Fruit fly (Drosophila melanogaster) whole organism, embryonic: ENCODE measurements around the gene anox.

Experiments
- ATbp ChIP-seq: fragments of 200-800 bp; sonication (Bioruptor generic); optimal IDR thresholded peaks from 2 replicates; lab custom pipeline; 2017; ENCODE audit warnings: missing biosample characterization, mild to moderate bottlenecking, missing genetic modification characterization, missing genetic modification reagents
- Awh ChIP-seq: fragments of 200-800 bp; sonication (Bioruptor generic); IDR thresholded peaks from 2 replicates; pipeline ENCODE4, ENCODE4 v1.3.6; 2022; ENCODE audit warnings: missing biosample characterization, missing genetic modification characterization
- Bgb ChIP-seq: fragments of 200-800 bp; sonication (Bioruptor generic); IDR thresholded peaks from 2 replicates; pipeline ENCODE4 v1.3.6; 2022; ENCODE audit warnings: missing biosample characterization, missing genetic modification characterization; ENCODE audit not compliant: partially characterized antibody
- CG10543 ChIP-seq: fragments of 200-800 bp; sonication (Bioruptor generic); optimal IDR thresholded peaks from 3 replicates; lab custom pipeline; 2017; ENCODE audit warnings: missing biosample characterization, mild to moderate bottlenecking, missing genetic modification characterization, moderate library complexity
- CG10654 ChIP-seq: fragments of 200-800 bp; sonication (Bioruptor generic); optimal IDR thresholded peaks from 2 replicates; lab custom pipeline; 2016; ENCODE audit warnings: missing biosample characterization, missing genetic modification characterization
- CG10979 ChIP-seq: fragments of 200-800 bp; sonication (Bioruptor generic); optimal IDR thresholded peaks from 2 replicates; lab custom pipeline; 2018; ENCODE audit warnings: missing biosample characterization, mild to moderate bottlenecking, missing genetic modification characterization, moderate library complexity
- CG11695 ChIP-seq: fragments of 200-800 bp; sonication (Bioruptor generic); IDR thresholded peaks from 3 replicates; pipeline ENCODE4 v1.3.6; 2022; ENCODE audit warnings: missing biosample characterization, missing genetic modification characterization
- CG11723 ChIP-seq: fragments of 200-800 bp; sonication (Bioruptor generic); optimal IDR thresholded peaks from 2 replicates; lab custom pipeline; 2017; ENCODE audit warnings: missing biosample characterization, mild to moderate bottlenecking, missing genetic modification characterization
- CG12104 ChIP-seq: fragments of 200-800 bp; sonication (Bioruptor generic); optimal IDR thresholded peaks from 3 replicates; lab custom pipeline; 2016; ENCODE audit warnings: missing biosample characterization, missing genetic modification characterization
- CG16815 ChIP-seq: fragments of 200-800 bp; sonication (Bioruptor generic); optimal IDR thresholded peaks from 3 replicates; lab custom pipeline; 2017; ENCODE audit warnings: missing biosample characterization, mild to moderate bottlenecking, missing genetic modification characterization
- CG17802 ChIP-seq: fragments of 200-800 bp; sonication (Bioruptor generic); optimal IDR thresholded peaks from 2 replicates; lab custom pipeline; 2018; ENCODE audit warnings: missing biosample characterization, mild to moderate bottlenecking, missing genetic modification characterization, moderate library complexity
- CG18764 ChIP-seq: fragments of 200-800 bp; sonication (Bioruptor generic); optimal IDR thresholded peaks from 3 replicates; lab custom pipeline; 2016; ENCODE audit warnings: missing biosample characterization, missing genetic modification characterization
- CG31388 ChIP-seq: fragments of 200-800 bp; sonication (Bioruptor generic); optimal IDR thresholded peaks from 2 replicates; lab custom pipeline; 2016; ENCODE audit warnings: missing biosample characterization, missing genetic modification characterization
- CG32767 ChIP-seq: fragments of 200-800 bp; sonication (Bioruptor generic); IDR thresholded peaks from 2 replicates; pipeline ENCODE4 v1.3.6; 2022; ENCODE audit warnings: missing biosample characterization, missing genetic modification characterization
- CG3838 ChIP-seq: fragments of 200-800 bp; sonication (Bioruptor generic); optimal IDR thresholded peaks from 3 replicates; lab custom pipeline; 2016; ENCODE audit warnings: missing biosample characterization, missing genetic modification characterization
- CG4404 ChIP-seq: fragments of 200-800 bp; sonication (Bioruptor generic); IDR thresholded peaks from 2 replicates; pipeline ENCODE4 v1.3.6; 2022; ENCODE audit warnings: missing biosample characterization, missing genetic modification characterization
- CG6791 ChIP-seq: fragments of 200-800 bp; sonication (Bioruptor generic); IDR thresholded peaks from 3 replicates; pipeline ENCODE4 v1.3.6; 2022; ENCODE audit warnings: missing biosample characterization, missing genetic modification characterization; ENCODE audit not compliant: partially characterized antibody
- CG6813 ChIP-seq: fragments of 200-800 bp; sonication (Bioruptor generic); optimal IDR thresholded peaks from 2 replicates; lab custom pipeline; 2017; ENCODE audit warnings: missing biosample characterization, missing genetic modification characterization, mild to moderate bottlenecking, moderate library complexity, missing genetic modification reagents
- CG8089 ChIP-seq: fragments of 200-800 bp; sonication (Bioruptor generic); optimal IDR thresholded peaks from 3 replicates; lab custom pipeline; 2016; ENCODE audit warnings: missing biosample characterization, missing genetic modification characterization
- Camta ChIP-seq: fragments of 200-800 bp; sonication (Bioruptor generic); optimal IDR thresholded peaks from 2 replicates; lab custom pipeline; 2016; ENCODE audit warnings: missing biosample characterization, missing genetic modification characterization
- CkIIα-i1 ChIP-seq: fragments of 200-800 bp; sonication (Bioruptor generic); IDR thresholded peaks from 2 replicates; pipeline ENCODE4 v1.3.6; 2022; ENCODE audit warnings: missing biosample characterization, missing genetic modification characterization
- Dek ChIP-seq: fragments of 200-800 bp; sonication (Bioruptor generic); optimal IDR thresholded peaks from 3 replicates; lab custom pipeline; 2019; ENCODE audit warnings: missing biosample characterization, mild to moderate bottlenecking, missing genetic modification characterization, moderate library complexity
- Ets65A ChIP-seq: fragments of 200-800 bp; sonication (Bioruptor generic); peaks from one replicate; lab custom pipeline; 2016; ENCODE audit warnings: missing biosample characterization, missing genetic modification characterization
- Fer3 ChIP-seq: fragments of 200-800 bp; sonication (Bioruptor generic); optimal IDR thresholded peaks from 2 replicates; lab custom pipeline; 2018; ENCODE audit warnings: missing biosample characterization, mild to moderate bottlenecking, missing genetic modification characterization, moderate library complexity
- Hr39 ChIP-seq: fragments of >200 bp; optimal IDR thresholded peaks from 2 replicates; lab custom pipeline; 2017
- Mes4 ChIP-seq: fragments of 200-800 bp; sonication (Bioruptor generic); optimal IDR thresholded peaks from 2 replicates; lab custom pipeline; 2016; ENCODE audit warnings: missing biosample characterization, missing genetic modification characterization
- Optix ChIP-seq: fragments of 200-800 bp; sonication (Bioruptor generic); IDR thresholded peaks from 3 replicates; pipeline ENCODE4 v1.3.6; 2022; ENCODE audit warnings: missing biosample characterization, missing genetic modification characterization
- Ravus ChIP-seq: fragments of 200-800 bp; sonication (Bioruptor generic); IDR thresholded peaks from 2 replicates; pipeline ENCODE4 v1.3.6; 2022; ENCODE audit warnings: missing biosample characterization, missing genetic modification characterization
- Side ChIP-seq: fragments of 200-800 bp; sonication (Bioruptor generic); optimal IDR thresholded peaks from 2 replicates; lab custom pipeline; 2016; ENCODE audit warnings: missing biosample characterization, missing genetic modification characterization
- Six4 ChIP-seq: fragments of 200-800 bp; sonication (Bioruptor generic); optimal IDR thresholded peaks from 2 replicates; lab custom pipeline; 2016; ENCODE audit warnings: missing biosample characterization, missing genetic modification characterization
- Sox102F ChIP-seq: fragments of 200-800 bp; sonication (Bioruptor generic); optimal IDR thresholded peaks from 2 replicates; lab custom pipeline; 2018; ENCODE audit warnings: missing biosample characterization, mild to moderate bottlenecking, missing genetic modification characterization, moderate library complexity
- Taf1 ChIP-seq: fragments of 200-800 bp; sonication (Bioruptor generic); IDR thresholded peaks from 2 replicates; pipeline ENCODE4 v1.3.6; 2022; ENCODE audit warnings: missing biosample characterization, missing genetic modification characterization
- Tbp ChIP-seq: fragments of >200 bp; optimal IDR thresholded peaks from 2 replicates; lab custom pipeline; 2018; ENCODE audit warnings: missing biosample characterization, missing genetic modification characterization
- ab ChIP-seq: fragments of 200-800 bp; sonication (Bioruptor generic); optimal IDR thresholded peaks from 2 replicates; lab custom pipeline; 2016; ENCODE audit warnings: missing biosample characterization, missing genetic modification characterization
- corto ChIP-seq: fragments of 200-800 bp; sonication (Bioruptor generic); optimal IDR thresholded peaks from 2 replicates; lab custom pipeline; 2016; ENCODE audit warnings: missing biosample characterization, mild to moderate bottlenecking, missing genetic modification characterization, moderate library complexity
- danr ChIP-seq: fragments of 200-800 bp; sonication (Bioruptor generic); IDR thresholded peaks from 2 replicates; pipeline ENCODE4 v1.3.6; 2022; ENCODE audit warnings: missing biosample characterization, missing genetic modification characterization
- dmrt11E ChIP-seq: fragments of 200-800 bp; sonication (Bioruptor generic); optimal IDR thresholded peaks from 3 replicates; lab custom pipeline; 2018; ENCODE audit warnings: missing biosample characterization, mild to moderate bottlenecking, missing genetic modification characterization, moderate library complexity
- dpn ChIP-seq, 2 experiments: fragments of 200-800 bp; sonication (Bioruptor generic); optimal IDR thresholded peaks; 3 replicates each; lab custom pipeline; 2016; ENCODE audit warnings: missing biosample characterization in 2 of 2, missing genetic modification characterization in 2 of 2
- ems ChIP-seq: fragments of 200-800 bp; sonication (Bioruptor generic); optimal IDR thresholded peaks from 3 replicates; lab custom pipeline; 2016; ENCODE audit warnings: missing biosample characterization, missing genetic modification characterization
- grn ChIP-seq: fragments of 200-800 bp; sonication (Bioruptor generic); optimal IDR thresholded peaks from 3 replicates; lab custom pipeline; 2017; ENCODE audit warnings: missing biosample characterization, missing genetic modification characterization
- jing ChIP-seq: fragments of 200-800 bp; sonication (Bioruptor generic); optimal IDR thresholded peaks from 2 replicates; lab custom pipeline; 2018; ENCODE audit warnings: missing biosample characterization, mild to moderate bottlenecking, missing genetic modification characterization
- lov ChIP-seq, 2 experiments: fragments of 200-800 bp in 1 of 2; fragments of >200 bp in 1 of 2; sonication (Bioruptor generic) in 1 of 2; IDR thresholded peaks in 1 of 2; optimal IDR thresholded peaks in 1 of 2; 2 replicates in 1 of 2; 3 replicates in 1 of 2; pipeline versions ENCODE4 v1.3.6 to Lab custom; 2017 to 2022; ENCODE audit warnings: missing biosample characterization in 1 of 2, missing genetic modification characterization in 1 of 2
- org-1 ChIP-seq: fragments of 200-800 bp; sonication (Bioruptor generic); optimal IDR thresholded peaks from 2 replicates; lab custom pipeline; 2017; ENCODE audit warnings: missing biosample characterization, missing genetic modification characterization
- rib ChIP-seq: fragments of 200-800 bp; sonication (Bioruptor generic); IDR thresholded peaks from 2 replicates; pipeline ENCODE4 v1.3.6; 2022; ENCODE audit warnings: missing biosample characterization, missing genetic modification characterization
- salm ChIP-seq: fragments of 200-800 bp; sonication (Bioruptor generic); optimal IDR thresholded peaks from 2 replicates; lab custom pipeline; 2018; ENCODE audit warnings: missing biosample characterization, mild to moderate bottlenecking, missing genetic modification characterization
- seq ChIP-seq: fragments of 200-800 bp; sonication (Bioruptor generic); IDR thresholded peaks from 2 replicates; pipeline ENCODE4 v1.3.6; 2022; ENCODE audit warnings: missing biosample characterization, missing genetic modification characterization
- shn ChIP-seq: fragments of 200-800 bp; sonication (Bioruptor generic); optimal IDR thresholded peaks from 3 replicates; lab custom pipeline; 2016; ENCODE audit warnings: missing biosample characterization, missing genetic modification characterization
- slbo ChIP-seq: fragments of 200-800 bp; sonication (Bioruptor generic); IDR thresholded peaks from 2 replicates; pipeline ENCODE4 v1.3.6; 2022; ENCODE audit warnings: missing biosample characterization, missing genetic modification characterization
- sob ChIP-seq: fragments of 200-800 bp; sonication (Bioruptor generic); IDR thresholded peaks from 2 replicates; pipeline ENCODE4 v1.3.6; 2022; ENCODE audit warnings: missing biosample characterization, missing genetic modification characterization
- sug ChIP-seq: fragments of 200-800 bp; optimal IDR thresholded peaks from 2 replicates; lab custom pipeline; 2019; ENCODE audit warnings: missing biosample characterization, mild to moderate bottlenecking, missing genetic modification characterization, moderate library complexity
- zf30C ChIP-seq: fragments of 200-800 bp; sonication (Bioruptor generic); optimal IDR thresholded peaks from 3 replicates; lab custom pipeline; 2018; ENCODE audit warnings: missing biosample characterization, mild to moderate bottlenecking, missing genetic modification characterization

anox gene

dm6 chrX:21339476-21339931 lies 20.4 kb upstream of the anox start, which contains the start of the genes tty and fliI (continued):
- TF ChIP-seq CG6813 (GFP tag; lab: Kevin White, UChicago) (peak; percentile 41), Dek (tag; lab: Kevin White, UChicago) (peak; percentile 78), dpn (GFP tag; optimal IDR thresholded peaks at IDR 0.05; lab: Kevin White, UChicago) (peak; percentile 83 to 85), Tbp (GFP tag; lab: Kevin White, UChicago) (no peak), CG6791 (GFP tag; lab: Robert Waterston, UW) (0 out of 3 replicates have a peak, but pooled peaks have one; percentile 41), CG10979 (tag; lab: Kevin White, UChicago) (peak; percentile 53), Fer3 (tag; lab: Kevin White, UChicago) (peak; percentile 72), CG32767 (GFP tag; lab: Robert Waterston, UW) (peak; percentile 74), Mes4 (GFP tag; lab: Kevin White, UChicago) (peak; percentile 74), Side (GFP tag; lab: Kevin White, UChicago) (peak; percentile 77), CG12104 (GFP tag; lab: Kevin White, UChicago) (peak; percentile 72), Optix (peak; percentile 92), CG11723 (peak; percentile 28), Camta (peak; percentile 79), CG4404 (GFP tag; lab: Robert Waterston, UW) (peak; percentile 83), CG18764 (GFP tag; lab: Kevin White, UChicago) (peak; percentile 68), danr (GFP tag; lab: Robert Waterston, UW) (peak; percentile 60; the same call in 1 of the 2 replicates), salm (tag; lab: Kevin White, UChicago) (peak; percentile 40), Taf1 (peak; percentile 84), rib (GFP tag; lab: Robert Waterston, UW) (peak; percentile 87), CkIIα-i1 (GFP tag; lab: Robert Waterston, UW) (0 out of 2 replicates have a peak, but pooled peaks have one; percentile 25), ab (peak; percentile 24), org-1 (GFP tag; lab: Kevin White, UChicago) (peak; percentile 54), CG8089 (peak; percentile 68), sob (GFP tag; lab: Robert Waterston, UW) (peak; percentile 89), CG10654 (GFP tag; lab: Kevin White, UChicago) (peak; percentile 78), dmrt11E (tag; lab: Kevin White, UChicago) (peak; percentile 65), lov (optimal IDR thresholded peaks at IDR 0.05; lab: Kevin White, UChicago) (no peak), lov (GFP tag; IDR thresholded peaks at IDR 0.05; lab: Robert Waterston, UW) (peak; percentile 85), grn (GFP tag; lab: Kevin White, UChicago) (no peak), Ravus (GFP tag; lab: Robert Waterston, UW) (peak; percentile 63), Ets65A (GFP tag; lab: Kevin White, UChicago) (peak; percentile 99), corto (no peak), CG11695 (peak; percentile 88), ATbp (GFP tag; lab: Kevin White, UChicago) (peak; percentile 73), zf30C (GFP tag; lab: Kevin White, UChicago) (no peak), CG3838 (peak; percentile 43), CG17802 (tag; lab: Kevin White, UChicago) (peak; percentile 48), CG16815 (peak; percentile 82), CG10543 (peak; percentile 37), Six4 (GFP tag; lab: Kevin White, UChicago) (peak; percentile 39), CG31388 (GFP tag; lab: Kevin White, UChicago) (peak; percentile 34), Sox102F (GFP tag; lab: Kevin White, UChicago) (peak; percentile 80), shn (GFP tag; lab: Kevin White, UChicago) (peak; percentile 87), Bgb (GFP tag; lab: Robert Waterston, UW) (no peak), ems (peak; percentile 80), Awh (GFP tag; lab: Robert Waterston, UW) (peak; percentile 88), Hr39 (lab: Kevin White, UChicago) (no peak), slbo (GFP tag; lab: Robert Waterston, UW) (peak; percentile 95), seq (GFP tag; lab: Robert Waterston, UW) (peak; percentile 79), sug (tag; lab: Kevin White, UChicago) (peak; percentile 55), jing (GFP tag; lab: Kevin White, UChicago) (peak; percentile 56)
